Fruit fly (Drosophila melanogaster) whole organism, wandering third instar larva: Measurements from ENCODE around the gene CG13877.

Experiments used
- CrebA ChIP-seq: fragments of 200-800 bp; sonication (Bioruptor generic); optimal IDR thresholded peaks from 2 replicates; lab custom pipeline; 2016; ENCODE audit warnings: missing biosample characterization, mild to moderate bottlenecking, missing genetic modification characterization, borderline replicate concordance
- lola ChIP-seq: fragments of >200 bp; optimal IDR thresholded peaks from 2 replicates; lab custom pipeline; 2017; ENCODE audit warnings: missing biosample characterization, missing genetic modification characterization
- pan ChIP-seq: fragments of >200 bp; optimal IDR thresholded peaks from 2 replicates; lab custom pipeline; 2017

DNA sequence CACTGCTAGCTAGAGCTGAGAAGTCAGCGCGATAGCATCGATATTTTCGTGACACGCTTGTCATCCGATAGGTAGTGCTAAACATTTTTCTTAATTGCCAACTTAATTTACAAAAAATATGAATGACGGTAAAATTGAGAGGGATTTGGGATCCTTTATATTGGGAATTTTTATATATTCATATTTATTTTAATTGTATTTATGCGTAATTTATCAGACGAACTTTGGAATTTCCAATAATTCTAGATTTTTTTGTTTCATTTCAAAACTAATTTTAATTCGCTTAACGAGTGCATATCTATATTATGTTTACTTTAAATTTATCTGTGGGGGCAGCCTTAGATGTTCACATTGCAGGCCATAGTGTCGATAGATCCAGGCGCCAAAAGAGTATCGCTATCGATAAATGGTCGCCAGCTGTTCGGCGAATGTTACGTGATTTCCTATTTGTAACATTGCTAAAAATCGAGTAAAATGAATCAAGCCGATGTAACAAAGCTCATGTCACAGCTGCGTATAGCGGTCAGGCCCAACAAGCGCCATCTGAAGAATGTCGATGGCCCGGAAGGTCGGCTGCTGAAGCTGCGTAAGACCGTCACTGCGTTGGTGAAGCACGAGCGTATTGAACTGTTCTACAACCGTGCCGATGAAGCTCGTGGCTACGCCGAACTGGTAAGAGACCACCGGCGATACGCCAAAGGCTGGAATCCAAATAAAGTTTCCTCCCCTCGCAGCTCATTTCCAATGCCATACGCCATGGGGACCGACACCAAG lies 46.7 kb downstream of the CG13877 start, which contains the start of the genes Tudor-SN and mRpL17:
- TF ChIP-seq lola (GFP tag; lab: Kevin White, UChicago) (no peak), CrebA (GFP tag; lab: Kevin White, UChicago) (no peak), pan (lab: Kevin White, UChicago) (no peak)
